Fruit fly (Drosophila melanogaster) Kc167 (cell line): ENCODE results near the gene CG13606.

Experiments used
- Myc ChIP-seq: fragments of >200 bp; optimal IDR thresholded peaks from 2 replicates; lab custom pipeline; 2017; ENCODE audit warnings: missing external identifiers
- Sin3A ChIP-seq: fragments of >200 bp; optimal IDR thresholded peaks from 2 replicates; lab custom pipeline; 2018; ENCODE audit warnings: missing external identifiers
- h ChIP-seq: fragments of >200 bp; optimal IDR thresholded peaks from 3 replicates; lab custom pipeline; 2018; ENCODE audit warnings: missing external identifiers
- insv ChIP-seq: fragments of >200 bp; optimal IDR thresholded peaks from 3 replicates; lab custom pipeline; 2018; ENCODE audit warnings: missing external identifiers
- psq ChIP-seq: fragments of >200 bp; optimal IDR thresholded peaks from 2 replicates; lab custom pipeline; 2017; ENCODE audit warnings: missing external identifiers
- ttk ChIP-seq: sonication (Bioruptor generic); optimal IDR thresholded peaks from 2 replicates; lab custom pipeline; 2017; ENCODE audit warnings: missing external identifiers

DNA sequence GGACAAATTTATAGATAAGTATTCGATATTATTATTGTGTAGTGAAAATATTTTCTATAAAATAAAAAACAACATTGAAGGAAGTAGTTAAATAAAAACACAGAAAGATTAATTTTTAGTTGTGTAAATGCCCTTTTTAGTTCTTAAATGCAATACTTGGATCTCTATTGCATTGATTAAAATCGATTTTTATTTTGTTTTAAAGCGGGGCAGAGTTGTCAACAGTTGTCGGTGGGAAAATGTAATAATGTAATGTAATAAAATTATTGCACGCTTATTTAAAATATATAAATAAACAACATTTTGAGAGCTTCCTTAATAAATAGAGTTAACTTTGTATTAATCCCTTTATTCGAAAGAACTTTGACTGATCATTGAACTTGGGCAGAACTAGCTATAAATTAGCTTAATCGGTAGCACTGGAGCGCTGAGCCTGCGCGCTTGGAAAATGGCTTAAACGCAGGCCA, 8.8 kb upstream of the CG13606 start, which contains the start of gene Apc2:
- TF ChIP-seq Sin3A, result no peak
- TF ChIP-seq h (lab: Kevin White, UChicago), result no peak
- TF ChIP-seq psq (lab: Kevin White, UChicago), result no peak
- no peak for TF ChIP-seq ttk (lab: Kevin White, UChicago)
- TF ChIP-seq Myc (lab: Kevin White, UChicago), result no peak
- no peak for TF ChIP-seq insv (lab: Kevin White, UChicago)
